Comparison of ENCODE assay signal across 6 worm cellular contexts in genomic region chrII:3952967-3953366, ce11.
TF ChIP-seq lines count a peak whose summit lies in the region.

No protein-coding gene starts in this region.

TF ChIP-seq in whole organism, L1 larva, 84 proteins besides CTCF, POLR2A, EP300 and RAD21:
- TF ChIP-seq grh-1 (GFP tag; IDR thresholded peaks at IDR 0.05; lab: Robert Waterston, UW) (no peak), elt-2 (tag; optimal IDR thresholded peaks at IDR 0.05; lab: Kevin White, UChicago) (peak; percentile 19), dsc-1 (tag; optimal IDR thresholded peaks at IDR 0.05; lab: Kevin White, UChicago) (no peak), lsy-2 (tag; optimal IDR thresholded peaks at IDR 0.05; lab: Kevin White, UChicago) (peak in 1 of 2 experiments; percentile 6), nhr-85 (tag; lab: Kevin White, UChicago) (peak; percentile 66), nhr-71 (tag; optimal IDR thresholded peaks at IDR 0.05; lab: Kevin White, UChicago) (peak; percentile 10)

TF ChIP-seq in whole organism, L2 larva, 48 proteins besides CTCF, POLR2A, EP300 and RAD21:
- TF ChIP-seq fos-1 (tag; optimal IDR thresholded peaks at IDR 0.05; lab: Kevin White, UChicago) (peak; percentile 37), crh-2 (tag; optimal IDR thresholded peaks at IDR 0.05; lab: Kevin White, UChicago) (peak; percentile 53), egl-27 (tag; optimal IDR thresholded peaks at IDR 0.05; lab: Kevin White, UChicago) (no peak), sma-3 (GFP tag; optimal IDR thresholded peaks at IDR 0.05; lab: Kevin White, UChicago) (peak; percentile 35), unc-55 (GFP tag; optimal IDR thresholded peaks at IDR 0.05; lab: Kevin White, UChicago) (peak; percentile 32), lsy-2 (tag; optimal IDR thresholded peaks at IDR 0.05; lab: Kevin White, UChicago) (peak in 1 of 2 experiments; percentile 11)

TF ChIP-seq in whole organism, L3 larva, 47 proteins besides CTCF, POLR2A, EP300 and RAD21:
- no peak for TF ChIP-seq zag-1 (tag; optimal IDR thresholded peaks at IDR 0.05; lab: Kevin White, UChicago)
- TF ChIP-seq pha-4 (tag; optimal IDR thresholded peaks at IDR 0.05; lab: Kevin White, UChicago) = peak; percentile 30
- TF ChIP-seq egl-5 (tag; optimal IDR thresholded peaks at IDR 0.05; lab: Kevin White, UChicago) = peak; percentile 63
- peak; percentile 69 for TF ChIP-seq elt-2 (tag; optimal IDR thresholded peaks at IDR 0.05; lab: Kevin White, UChicago)
- peak; percentile 30 for TF ChIP-seq pqm-1 (tag; optimal IDR thresholded peaks at IDR 0.05; lab: Kevin White, UChicago)

TF ChIP-seq in whole organism, L4 larva, 104 proteins besides CTCF, POLR2A, EP300 and RAD21 (continues in another document):
- TF ChIP-seq ceh-20 (GFP tag; IDR thresholded peaks at IDR 0.05; lab: Robert Waterston, UW) (peak; percentile 66), egl-43 (GFP tag; IDR thresholded peaks at IDR 0.05; lab: Robert Waterston, UW) (no peak), nhr-76 (tag; optimal IDR thresholded peaks at IDR 0.05; lab: Kevin White, UChicago) (no peak), mep-1 (tag; optimal IDR thresholded peaks at IDR 0.05; lab: Kevin White, UChicago) (peak; percentile 49), dmd-6 (GFP tag; IDR thresholded peaks at IDR 0.05; lab: Robert Waterston, UW) (peak; percentile 28; the same call in 1 of the 2 replicates), madf-5 (GFP tag; IDR thresholded peaks at IDR 0.05; lab: Robert Waterston, UW) (no peak), fos-1 (tag; optimal IDR thresholded peaks at IDR 0.05; lab: Kevin White, UChicago) (no peak), pqm-1 (tag; optimal IDR thresholded peaks at IDR 0.05; lab: Kevin White, UChicago) (peak; percentile 22), jun-1 (tag; optimal IDR thresholded peaks at IDR 0.05; lab: Kevin White, UChicago) (no peak), nhr-28 (tag; optimal IDR thresholded peaks at IDR 0.05; lab: Kevin White, UChicago) (peak; percentile 45), hlh-11 (tag; optimal IDR thresholded peaks at IDR 0.05; lab: Kevin White, UChicago) (peak; percentile 26), lsy-2 (tag; optimal IDR thresholded peaks at IDR 0.05; lab: Kevin White, UChicago) (peak in 1 of 2 experiments; percentile 47), snpc-1.2 (GFP tag; IDR thresholded peaks at IDR 0.05; lab: Robert Waterston, UW) (no peak), tag-97 (GFP tag; IDR thresholded peaks at IDR 0.05; lab: Robert Waterston, UW) (no peak), ceh-28 (tag; optimal IDR thresholded peaks at IDR 0.05; lab: Kevin White, UChicago) (no peak), dmd-8 (GFP tag; IDR thresholded peaks at IDR 0.05; lab: Robert Waterston, UW) (no peak), lin-39 (tag; optimal IDR thresholded peaks at IDR 0.05; lab: Kevin White, UChicago) (no peak), egl-27 (tag; optimal IDR thresholded peaks at IDR 0.05; lab: Kevin White, UChicago) (no peak), php-3 (GFP tag; IDR thresholded peaks at IDR 0.05; lab: Robert Waterston, UW) (peak; percentile 91), duxl-1 (tag; optimal IDR thresholded peaks at IDR 0.05; lab: Kevin White, UChicago; ENCODE audit: poor library complexity) (no peak), T26A8.4 (GFP tag; IDR thresholded peaks at IDR 0.05; lab: Robert Waterston, UW) (no peak), ztf-11 (tag; optimal IDR thresholded peaks at IDR 0.05; lab: Kevin White, UChicago) (no peak), mes-2 (tag; optimal IDR thresholded peaks at IDR 0.05; lab: Kevin White, UChicago; ENCODE audit: poor library complexity, severe bottlenecking) (no peak), zip-11 (GFP tag; IDR thresholded peaks at IDR 0.05; lab: Robert Waterston, UW) (no peak), ceh-32 (tag; optimal IDR thresholded peaks at IDR 0.05; lab: Kevin White, UChicago; ENCODE audit: poor library complexity) (no peak), ZK546.5 (tag; optimal IDR thresholded peaks at IDR 0.05; lab: Kevin White, UChicago) (no peak)

TF ChIP-seq in whole organism, late embryonic, 69 proteins besides CTCF, POLR2A, EP300 and RAD21:
- TF ChIP-seq sox-2 (GFP tag; IDR thresholded peaks at IDR 0.05; lab: Robert Waterston, UW) = no peak
- peak; percentile 29 for TF ChIP-seq elt-2 (tag; optimal IDR thresholded peaks at IDR 0.05; lab: Kevin White, UChicago)

TF ChIP-seq in whole organism, young adult, 124 proteins besides CTCF, POLR2A, EP300 and RAD21:
- TF ChIP-seq atf-7 (tag; optimal IDR thresholded peaks at IDR 0.05; lab: Kevin White, UChicago) (no peak), cebp-1 (GFP tag; IDR thresholded peaks at IDR 0.05; lab: Robert Waterston, UW) (no peak), cebp-1 (tag; optimal IDR thresholded peaks at IDR 0.05; lab: Kevin White, UChicago) (peak; percentile 3)
